Fruit fly (Drosophila melanogaster) whole organism, pupa: ENCODE measurements around the gene Bace.

Experiments used
- CG12605 ChIP-seq: fragments of 200-800 bp; sonication (Bioruptor generic); IDR thresholded peaks from 2 replicates; pipeline ENCODE4 v1.3.6; 2022; ENCODE audit warnings: missing biosample characterization, missing genetic modification characterization
- CG15710 ChIP-seq: fragments of 200-800 bp; sonication (Bioruptor generic); optimal IDR thresholded peaks from 2 replicates; lab custom pipeline; 2018; ENCODE audit warnings: missing biosample characterization, mild to moderate bottlenecking, missing genetic modification characterization, moderate library complexity
- CG4496 ChIP-seq: fragments of 200-800 bp; sonication (Bioruptor generic); IDR thresholded peaks from 3 replicates; pipeline ENCODE4 v1.3.6; 2022; ENCODE audit warnings: missing biosample characterization, missing genetic modification characterization
- D1 ChIP-seq: fragments of 200-800 bp; sonication (Bioruptor generic); optimal IDR thresholded peaks from 2 replicates; lab custom pipeline; 2018; ENCODE audit warnings: missing biosample characterization, mild to moderate bottlenecking, missing genetic modification characterization, moderate library complexity
- EcR ChIP-seq: fragments of 200-800 bp; sonication (Bioruptor generic); optimal IDR thresholded peaks from 3 replicates; lab custom pipeline; 2019; ENCODE audit warnings: missing biosample characterization, missing genetic modification characterization, mild to moderate bottlenecking, moderate library complexity, missing genetic modification reagents
- Snoo ChIP-seq: fragments of 200-800 bp; sonication (Bioruptor generic); optimal IDR thresholded peaks from 3 replicates; lab custom pipeline; 2017; ENCODE audit warnings: missing biosample characterization, mild to moderate bottlenecking, missing genetic modification characterization, inconsistent platforms

- TF ChIP-seq CG12605 (GFP tag; lab: Robert Waterston, UW) = peak; percentile 53
- TF ChIP-seq Snoo (tag; lab: Kevin White, UChicago) = peak; percentile 49
- TF ChIP-seq D1 (tag; lab: Kevin White, UChicago) = peak; percentile 39
- TF ChIP-seq EcR (GFP tag; lab: Kevin White, UChicago) = peak; percentile 58
- peak; percentile 70 for TF ChIP-seq CG4496 (GFP tag; lab: Robert Waterston, UW)
- TF ChIP-seq CG15710 = peak; percentile 50
Measured at dm6 chr2L:8464107-8464582, 32.0 kb downstream of the Bace start, which contains the start of gene prg.
